Worm (Caenorhabditis elegans): Measurements from ENCODE around the gene gst-4.

DNA sequence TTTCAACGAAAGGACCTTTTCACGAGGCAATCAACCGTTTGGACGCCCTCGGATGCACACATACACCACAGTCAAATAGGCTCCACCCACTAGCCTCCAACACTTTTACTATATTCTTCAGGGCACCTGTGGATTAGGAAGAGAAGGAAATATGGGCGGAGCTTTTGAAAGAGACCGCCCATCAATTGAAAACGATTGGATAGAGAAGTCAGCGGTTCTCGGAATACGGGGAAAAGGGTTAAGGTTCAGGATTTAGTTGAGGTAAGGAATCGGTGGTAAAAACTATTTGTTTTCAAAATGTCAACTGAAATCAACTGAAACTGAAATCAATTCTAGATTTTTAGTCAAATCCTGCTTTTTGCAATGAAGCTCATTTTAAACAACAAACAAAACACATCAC, 31.6 kb upstream of the gst-4 start, which contains the start of gene egl-38:
- TF ChIP-seq unc-39 (tag; optimal IDR thresholded peaks at IDR 0.05) (no peak), daf-12 (tag; optimal IDR thresholded peaks at IDR 0.05) (no peak), unc-62 (GFP tag; optimal IDR thresholded peaks at IDR 0.05) (no peak), nhr-237 (tag; optimal IDR thresholded peaks at IDR 0.05) (no peak), nhr-12 (tag; optimal IDR thresholded peaks at IDR 0.05) (no peak), lin-39 (tag; optimal IDR thresholded peaks at IDR 0.05) (no peak), sea-2 (GFP tag; optimal IDR thresholded peaks at IDR 0.05) (no peak), tbx-2 (tag; optimal IDR thresholded peaks at IDR 0.05) (no peak), lin-15B (tag; optimal IDR thresholded peaks at IDR 0.05) (no peak), snpc-4 (tag; optimal IDR thresholded peaks at IDR 0.05) (no peak)

Measured in whole organism, L3 larva.